Fruit fly (Drosophila melanogaster): ENCODE measurements around the gene Crtc.

Crtc gene

dm6 chr3L:17655837-17656308, 13.2 kb downstream of the Crtc start (continued):
- TF ChIP-seq h (GFP tag; optimal IDR thresholded peaks at IDR 0.05): peak; percentile 59
- peak; percentile 71 for TF ChIP-seq rgr (GFP tag; optimal IDR thresholded peaks at IDR 0.05)
- peak; percentile 23 for TF ChIP-seq HLH106 (tag; optimal IDR thresholded peaks at IDR 0.05)

dm6 chr3L:17654668-17655050, 14.4 kb downstream of the Crtc start:
- TF ChIP-seq brk (GFP tag; optimal IDR thresholded peaks at IDR 0.05): no peak
- TF ChIP-seq ey (GFP tag; optimal IDR thresholded peaks at IDR 0.05): no peak
- TF ChIP-seq dmrt93B (GFP tag; optimal IDR thresholded peaks at IDR 0.05): no peak
- no peak for TF ChIP-seq usp (GFP tag; optimal IDR thresholded peaks at IDR 0.05)
- TF ChIP-seq sv (GFP tag; optimal IDR thresholded peaks at IDR 0.05): no peak
- TF ChIP-seq dl (GFP tag; optimal IDR thresholded peaks at IDR 0.05; ENCODE audit: insufficient read depth in 1 of 2, partially characterized antibody in 2 of 2): no peak
- TF ChIP-seq CG9705 (GFP tag; optimal IDR thresholded peaks at IDR 0.05): no peak
- TF ChIP-seq sage (GFP tag; optimal IDR thresholded peaks at IDR 0.05): no peak
- TF ChIP-seq CrebA (GFP tag; optimal IDR thresholded peaks at IDR 0.05; ENCODE audit: borderline replicate concordance): no peak
- TF ChIP-seq Hr83 (GFP tag; optimal IDR thresholded peaks at IDR 0.05; ENCODE audit: poor library complexity, severe bottlenecking): no peak

- no peak for TF ChIP-seq Vsx2 (GFP tag; optimal IDR thresholded peaks at IDR 0.05; ENCODE audit: partially characterized antibody)
- no peak for TF ChIP-seq Myc (optimal IDR thresholded peaks at IDR 0.05)
- TF ChIP-seq sage (GFP tag; optimal IDR thresholded peaks at IDR 0.05): peak; percentile 39
- no peak for TF ChIP-seq dl (GFP tag; optimal IDR thresholded peaks at IDR 0.05; ENCODE audit: insufficient read depth in 1 of 2, partially characterized antibody in 2 of 2)
- TF ChIP-seq Abd-B (GFP tag; optimal IDR thresholded peaks at IDR 0.05): no peak
- TF ChIP-seq Jra (GFP tag; optimal IDR thresholded peaks at IDR 0.05): peak; percentile 74
- peak; percentile 68 for TF ChIP-seq sv (GFP tag; optimal IDR thresholded peaks at IDR 0.05)
- no peak for TF ChIP-seq CrebA (GFP tag; optimal IDR thresholded peaks at IDR 0.05; ENCODE audit: borderline replicate concordance)
- peak; percentile 76 for TF ChIP-seq OdsH (GFP tag; optimal IDR thresholded peaks at IDR 0.05)
- TF ChIP-seq brk (GFP tag; optimal IDR thresholded peaks at IDR 0.05): peak; percentile 82
- TF ChIP-seq dsf (GFP tag; optimal IDR thresholded peaks at IDR 0.05; ENCODE audit: borderline replicate concordance): peak; percentile 78
- peak; percentile 90 for TF ChIP-seq CG9705 (GFP tag; optimal IDR thresholded peaks at IDR 0.05)
- TF ChIP-seq Rel (GFP tag; optimal IDR thresholded peaks at IDR 0.05): peak; percentile 1
- peak; percentile 71 for TF ChIP-seq Rel (tag; optimal IDR thresholded peaks at IDR 0.05)
- peak; percentile 86 for TF ChIP-seq fru (GFP tag; optimal IDR thresholded peaks at IDR 0.05)
- no peak for TF ChIP-seq pan (optimal IDR thresholded peaks at IDR 0.05)
- no peak for TF ChIP-seq Mio (GFP tag; optimal IDR thresholded peaks at IDR 0.05)
- TF ChIP-seq Dfd (GFP tag; optimal IDR thresholded peaks at IDR 0.05): peak; percentile 50
- TF ChIP-seq Hr78 (GFP tag; optimal IDR thresholded peaks at IDR 0.05): no peak
- peak; percentile 85 for TF ChIP-seq ey (GFP tag; optimal IDR thresholded peaks at IDR 0.05)
- TF ChIP-seq rgr (GFP tag; optimal IDR thresholded peaks at IDR 0.05): peak; percentile 91
- peak; percentile 26 for TF ChIP-seq CG32264 (GFP tag; optimal IDR thresholded peaks at IDR 0.05)
- peak; percentile 91 for TF ChIP-seq Sp1 (GFP tag; optimal IDR thresholded peaks at IDR 0.05)
- peak; percentile 89 for TF ChIP-seq woc (GFP tag; optimal IDR thresholded peaks at IDR 0.05)
- TF ChIP-seq Hnf4 (GFP tag; optimal IDR thresholded peaks at IDR 0.05): peak; percentile 88
- TF ChIP-seq N (GFP tag; optimal IDR thresholded peaks at IDR 0.05): no peak
- TF ChIP-seq GATAd (GFP tag; optimal IDR thresholded peaks at IDR 0.05): peak; percentile 79
- TF ChIP-seq dmrt93B (GFP tag; optimal IDR thresholded peaks at IDR 0.05): peak; percentile 89
- TF ChIP-seq jim (GFP tag; optimal IDR thresholded peaks at IDR 0.05): no peak
- TF ChIP-seq psq (GFP tag; optimal IDR thresholded peaks at IDR 0.05): peak; percentile 80
- peak; percentile 90 for TF ChIP-seq tai (GFP tag; optimal IDR thresholded peaks at IDR 0.05)
- peak; percentile 78 for TF ChIP-seq br (GFP tag; optimal IDR thresholded peaks at IDR 0.05)
- peak; percentile 95 for TF ChIP-seq HLH106 (tag; optimal IDR thresholded peaks at IDR 0.05)
- peak; percentile 91 for TF ChIP-seq h (GFP tag; optimal IDR thresholded peaks at IDR 0.05)
- no peak for TF ChIP-seq lola (GFP tag; optimal IDR thresholded peaks at IDR 0.05)
- no peak for TF ChIP-seq Dif (GFP tag; optimal IDR thresholded peaks at IDR 0.05; ENCODE audit: partially characterized antibody)
- TF ChIP-seq usp (GFP tag; optimal IDR thresholded peaks at IDR 0.05): no peak
- TF ChIP-seq foxo (GFP tag; optimal IDR thresholded peaks at IDR 0.05): peak in 1 of 2 experiments; percentile 93
- TF ChIP-seq Hr83 (GFP tag; optimal IDR thresholded peaks at IDR 0.05; ENCODE audit: poor library complexity, severe bottlenecking): peak; percentile 81
Observed at dm6 chr3L:17653701-17654667, 15.1 kb downstream of the Crtc start, which contains the start of the genes Krn, Ndfip and CG7484. Krn (minus strand) TSS chr3L:17654280. Ndfip (minus strand) TSS chr3L:17654280. CG7484 (plus strand) TSS chr3L:17654617.

Measured in whole organism, wandering third instar larva.